Fruit fly (Drosophila melanogaster) whole organism: Measurements from ENCODE around the gene CG34256.

Source experiments
- CG8478 ChIP-seq: fragments of >200 bp; optimal IDR thresholded peaks from 2 replicates; lab custom pipeline; 2018; ENCODE audit warnings: inconsistent platforms
- usp ChIP-seq: fragments of >200 bp; optimal IDR thresholded peaks from 2 replicates; lab custom pipeline; 2017; ENCODE audit warnings: missing biosample characterization, missing genetic modification characterization, mixed read lengths

DNA sequence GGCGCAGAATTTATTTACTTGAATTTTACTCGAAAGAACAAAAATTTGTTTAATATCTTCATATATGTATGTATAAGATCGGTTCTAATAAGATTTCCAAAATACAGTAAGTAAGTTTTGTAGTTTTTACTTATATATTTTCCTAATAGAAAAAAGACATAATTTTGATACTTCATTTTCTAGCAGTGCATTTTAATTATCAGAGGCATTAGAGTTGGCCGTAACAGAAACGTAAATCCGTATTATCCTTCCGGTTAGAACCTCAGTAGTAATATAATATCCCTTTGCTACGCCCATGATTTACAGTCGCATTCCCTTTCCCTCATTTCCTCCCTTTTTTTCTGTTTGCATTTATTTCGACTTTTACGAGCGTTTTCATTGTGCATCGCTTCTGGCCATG, 12.9 kb downstream of the CG34256 start:
- TF ChIP-seq CG8478 (lab: Kevin White, UChicago) (no peak), usp (no peak)
